Worm (Caenorhabditis elegans): ENCODE data around the gene ZC204.13.

- TF ChIP-seq unc-39 (tag; optimal IDR thresholded peaks at IDR 0.05) = no peak
- no peak for TF ChIP-seq flh-1 (GFP tag; optimal IDR thresholded peaks at IDR 0.05)
- TF ChIP-seq nhr-76 (tag; optimal IDR thresholded peaks at IDR 0.05) = no peak
- TF ChIP-seq nhr-28 (tag; optimal IDR thresholded peaks at IDR 0.05) = no peak
- no peak for TF ChIP-seq pha-4 (tag; optimal IDR thresholded peaks at IDR 0.05)
- TF ChIP-seq lsy-2 (tag; optimal IDR thresholded peaks at IDR 0.05) = no peak
- no peak for TF ChIP-seq ceh-43 (GFP tag; optimal IDR thresholded peaks at IDR 0.05)
- no peak for TF ChIP-seq nhr-12 (tag; optimal IDR thresholded peaks at IDR 0.05)
- TF ChIP-seq ham-2 (GFP tag; optimal IDR thresholded peaks at IDR 0.05) = no peak
- TF ChIP-seq sptf-1 (tag; optimal IDR thresholded peaks at IDR 0.05) = no peak
- no peak for TF ChIP-seq lin-13 (tag; optimal IDR thresholded peaks at IDR 0.05)
Measured at ce11 chrII:1635969-1636368, 24.8 kb downstream of the ZC204.13 start.

All from whole organism, mixed stage, embryonic.